Fruit fly (Drosophila melanogaster) whole organism, prepupa: ENCODE data around the gene mRpL16.

Source experiments
- CG10631 ChIP-seq: fragments of 200-800 bp; sonication (Bioruptor generic); optimal IDR thresholded peaks from 2 replicates; lab custom pipeline; 2016; ENCODE audit warnings: missing biosample characterization, missing genetic modification characterization
- CG10669 ChIP-seq: fragments of 200-800 bp; sonication (Bioruptor generic); optimal IDR thresholded peaks from 3 replicates; lab custom pipeline; 2018; ENCODE audit warnings: missing biosample characterization, mild to moderate bottlenecking, missing genetic modification characterization, moderate library complexity
- CG11294 ChIP-seq: fragments of 200-800 bp; sonication (Bioruptor generic); IDR thresholded peaks from 2 replicates; pipeline ENCODE4 v1.3.6; 2022; ENCODE audit warnings: missing biosample characterization, missing genetic modification characterization
- CG11762 ChIP-seq: fragments of 200-800 bp; sonication (Bioruptor generic); optimal IDR thresholded peaks from 3 replicates; lab custom pipeline; 2016; ENCODE audit warnings: missing biosample characterization, missing genetic modification characterization; ENCODE audit not compliant: insufficient read depth
- CG11902 ChIP-seq: fragments of 200-800 bp; sonication (Bioruptor generic); optimal IDR thresholded peaks from 3 replicates; lab custom pipeline; 2016; ENCODE audit warnings: missing biosample characterization, missing genetic modification characterization
- CG15336 ChIP-seq: fragments of 200-800 bp; sonication (Bioruptor generic); IDR thresholded peaks from 2 replicates; pipeline ENCODE4 v1.3.6; 2022; ENCODE audit warnings: missing biosample characterization, missing genetic modification characterization
- CG1621 ChIP-seq: fragments of 200-800 bp; sonication (Bioruptor generic); optimal IDR thresholded peaks from 3 replicates; lab custom pipeline; 2018; ENCODE audit warnings: missing biosample characterization, mild to moderate bottlenecking, missing genetic modification characterization
- CG16779 ChIP-seq: fragments of 200-800 bp; sonication (Bioruptor generic); optimal IDR thresholded peaks from 3 replicates; lab custom pipeline; 2017; ENCODE audit warnings: missing biosample characterization, mild to moderate bottlenecking, missing genetic modification characterization
- CG31627 ChIP-seq: fragments of 200-800 bp; sonication (Bioruptor generic); optimal IDR thresholded peaks from 3 replicates; lab custom pipeline; 2016; ENCODE audit warnings: missing biosample characterization, missing genetic modification characterization
- CG32006 ChIP-seq: fragments of 200-800 bp; sonication (Bioruptor generic); optimal IDR thresholded peaks from 3 replicates; lab custom pipeline; 2017; ENCODE audit warnings: missing biosample characterization, mild to moderate bottlenecking, missing genetic modification characterization
- CG34406 ChIP-seq: fragments of 200-800 bp; sonication (Bioruptor generic); optimal IDR thresholded peaks from 3 replicates; lab custom pipeline; 2016; ENCODE audit warnings: missing biosample characterization, missing genetic modification characterization
- CG3919 ChIP-seq: fragments of 200-800 bp; sonication (Bioruptor generic); optimal IDR thresholded peaks from 3 replicates; lab custom pipeline; 2016; ENCODE audit warnings: missing biosample characterization, missing genetic modification characterization
- CG6163 ChIP-seq: fragments of 200-800 bp; sonication (Bioruptor generic); IDR thresholded peaks from 3 replicates; pipeline ENCODE4 v1.3.6; 2022; ENCODE audit warnings: missing biosample characterization, missing genetic modification characterization
- CG6276 ChIP-seq: fragments of 200-800 bp; sonication (Bioruptor generic); optimal IDR thresholded peaks from 2 replicates; lab custom pipeline; 2017; ENCODE audit warnings: missing biosample characterization, mild to moderate bottlenecking, missing genetic modification characterization
- CG6792 ChIP-seq: fragments of 200-800 bp; sonication (Bioruptor generic); optimal IDR thresholded peaks from 3 replicates; lab custom pipeline; 2016; ENCODE audit warnings: missing biosample characterization, missing genetic modification characterization
- CG6854 ChIP-seq: fragments of 200-800 bp; sonication (Bioruptor generic); optimal IDR thresholded peaks from 2 replicates; lab custom pipeline; 2017; ENCODE audit warnings: missing biosample characterization, mild to moderate bottlenecking, missing genetic modification characterization
- Eip75B ChIP-seq: fragments of 200-800 bp; sonication (Bioruptor generic); optimal IDR thresholded peaks from 3 replicates; lab custom pipeline; 2016; ENCODE audit warnings: missing biosample characterization, missing genetic modification characterization
- Eip78C ChIP-seq: fragments of 200-800 bp; sonication (Bioruptor generic); peaks from one replicate; lab custom pipeline; 2016; ENCODE audit warnings: missing biosample characterization, missing genetic modification characterization
- Eip93F ChIP-seq: fragments of 200-800 bp; sonication (Bioruptor generic); optimal IDR thresholded peaks from 2 replicates; lab custom pipeline; 2016; ENCODE audit warnings: missing biosample characterization, mild to moderate bottlenecking, missing genetic modification characterization
- Ets21C ChIP-seq: fragments of 200-800 bp; sonication (Bioruptor generic); optimal IDR thresholded peaks from 3 replicates; lab custom pipeline; 2016; ENCODE audit warnings: missing biosample characterization, missing genetic modification characterization
- Ets96B ChIP-seq: fragments of 200-800 bp; optimal IDR thresholded peaks from 2 replicates; lab custom pipeline; 2019; ENCODE audit warnings: missing biosample characterization, mild to moderate bottlenecking, missing genetic modification characterization, moderate library complexity
- Hr38 ChIP-seq: sonication (Bioruptor generic); optimal IDR thresholded peaks from 2 replicates; lab custom pipeline; 2016; ENCODE audit warnings: missing biosample characterization, missing genetic modification characterization
- Hr39 ChIP-seq: fragments of 200-800 bp; sonication (Bioruptor generic); optimal IDR thresholded peaks from 2 replicates; lab custom pipeline; 2016; ENCODE audit warnings: missing biosample characterization, missing genetic modification characterization
- Hr4 ChIP-seq: fragments of 200-800 bp; sonication (Bioruptor generic); optimal IDR thresholded peaks from 3 replicates; lab custom pipeline; 2016; ENCODE audit warnings: missing biosample characterization, missing genetic modification characterization
- Lpt ChIP-seq: fragments of 200-800 bp; sonication (Bioruptor generic); optimal IDR thresholded peaks from 3 replicates; lab custom pipeline; 2016; ENCODE audit warnings: missing biosample characterization, missing genetic modification characterization
- Sox102F ChIP-seq: fragments of 200-800 bp; sonication (Bioruptor generic); optimal IDR thresholded peaks from 2 replicates; lab custom pipeline; 2016; ENCODE audit warnings: missing biosample characterization, mild to moderate bottlenecking, missing genetic modification characterization
- Sox14 ChIP-seq: fragments of 200-800 bp; sonication (Bioruptor generic); optimal IDR thresholded peaks from 3 replicates; lab custom pipeline; 2016; ENCODE audit warnings: missing biosample characterization, missing genetic modification characterization
- Sox15 ChIP-seq: fragments of 200-800 bp; sonication (Bioruptor generic); optimal IDR thresholded peaks from 3 replicates; lab custom pipeline; 2016; ENCODE audit warnings: missing biosample characterization, missing genetic modification characterization
- achi ChIP-seq: fragments of 200-800 bp; sonication (Bioruptor generic); optimal IDR thresholded peaks from 3 replicates; lab custom pipeline; 2016; ENCODE audit warnings: missing biosample characterization, missing genetic modification characterization
- acj6 ChIP-seq: fragments of 200-800 bp; sonication (Bioruptor generic); optimal IDR thresholded peaks from 3 replicates; lab custom pipeline; 2016; ENCODE audit warnings: missing biosample characterization, missing genetic modification characterization
- cyc ChIP-seq: fragments of 200-800 bp; sonication (Bioruptor generic); optimal IDR thresholded peaks from 3 replicates; lab custom pipeline; 2016; ENCODE audit warnings: missing biosample characterization, missing genetic modification characterization
- dac ChIP-seq: fragments of 200-800 bp; sonication (Bioruptor generic); optimal IDR thresholded peaks from 2 replicates; lab custom pipeline; 2017; ENCODE audit warnings: missing biosample characterization, mild to moderate bottlenecking, missing genetic modification characterization
- eg ChIP-seq: fragments of 200-800 bp; sonication (Bioruptor generic); IDR thresholded peaks from 3 replicates; pipeline ENCODE4 v1.3.6; 2022; ENCODE audit warnings: missing biosample characterization, missing genetic modification characterization
- esn ChIP-seq: fragments of 200-800 bp; sonication (Bioruptor generic); optimal IDR thresholded peaks from 2 replicates; lab custom pipeline; 2016; ENCODE audit warnings: missing biosample characterization, mild to moderate bottlenecking, missing genetic modification characterization, moderate library complexity
- fd59A ChIP-seq: fragments of 200-800 bp; sonication (Bioruptor generic); optimal IDR thresholded peaks from 2 replicates; lab custom pipeline; 2017; ENCODE audit warnings: missing biosample characterization, mild to moderate bottlenecking, missing genetic modification characterization, missing genetic modification reagents
- fd85E ChIP-seq: fragments of 200-800 bp; sonication (Bioruptor generic); optimal IDR thresholded peaks from 3 replicates; lab custom pipeline; 2016; ENCODE audit warnings: missing biosample characterization, missing genetic modification characterization
- fkh ChIP-seq: fragments of 200-800 bp; sonication (Bioruptor generic); optimal IDR thresholded peaks from 3 replicates; lab custom pipeline; 2017; ENCODE audit warnings: missing biosample characterization, mild to moderate bottlenecking, missing genetic modification characterization, moderate library complexity
- lz ChIP-seq: fragments of 200-800 bp; sonication (Bioruptor generic); optimal IDR thresholded peaks from 3 replicates; lab custom pipeline; 2016; ENCODE audit warnings: missing biosample characterization, missing genetic modification characterization
- net ChIP-seq: fragments of 200-800 bp; sonication (Bioruptor generic); optimal IDR thresholded peaks from 3 replicates; lab custom pipeline; 2016; ENCODE audit warnings: missing biosample characterization, missing genetic modification characterization
- pdm3 ChIP-seq: fragments of 200-800 bp; sonication (Bioruptor generic); optimal IDR thresholded peaks from 3 replicates; lab custom pipeline; 2016; ENCODE audit warnings: missing biosample characterization, missing genetic modification characterization
- spab ChIP-seq: fragments of 200-800 bp; sonication (Bioruptor generic); optimal IDR thresholded peaks from 2 replicates; lab custom pipeline; 2017; ENCODE audit warnings: missing biosample characterization, mild to moderate bottlenecking, missing genetic modification characterization, missing genetic modification reagents
- ss ChIP-seq, 2 experiments: fragments of 200-800 bp; sonication (Bioruptor generic); optimal IDR thresholded peaks; 2 replicates in 1 of 2; 3 replicates in 1 of 2; lab custom pipeline; 2017 to 2018; ENCODE audit warnings: mild to moderate bottlenecking in 2 of 2, missing biosample characterization in 2 of 2, missing genetic modification characterization in 2 of 2, moderate library complexity in 1 of 2
- svp ChIP-seq: fragments of 200-800 bp; sonication (Bioruptor generic); peaks from one replicate; lab custom pipeline; 2016; ENCODE audit warnings: missing biosample characterization, missing genetic modification characterization
- topi ChIP-seq: fragments of 200-800 bp; sonication (Bioruptor generic); optimal IDR thresholded peaks from 3 replicates; lab custom pipeline; 2016; ENCODE audit warnings: missing biosample characterization, missing genetic modification characterization
- vri ChIP-seq: fragments of 200-800 bp; sonication (Bioruptor generic); optimal IDR thresholded peaks from 3 replicates; lab custom pipeline; 2016; ENCODE audit warnings: missing biosample characterization, mild to moderate bottlenecking, missing genetic modification characterization

mRpL16 gene

dm6 chrX:1900123-1900818, 10.2 kb downstream of the mRpL16 start, which contains the start of gene arm:
Gene arm, minus strand, starts transcription at chrX:1900646.
- TF ChIP-seq CG34406 (GFP tag; lab: Kevin White, UChicago) (peak; percentile 20), CG11294 (GFP tag; lab: Robert Waterston, UW) (no peak), CG16779 (no peak), fd59A (GFP tag; lab: Kevin White, UChicago) (no peak), CG11762 (no peak), CG6163 (GFP tag; lab: Robert Waterston, UW) (no peak), CG3919 (GFP tag; lab: Kevin White, UChicago) (no peak), fkh (GFP tag; lab: Kevin White, UChicago) (peak; percentile 36), CG6854 (GFP tag; lab: Kevin White, UChicago) (no peak), Lpt (GFP tag; lab: Kevin White, UChicago) (no peak), cyc (peak; percentile 12), achi (GFP tag; lab: Kevin White, UChicago) (peak; percentile 23), svp (GFP tag; lab: Kevin White, UChicago) (peak; percentile 75), Ets96B (tag; lab: Kevin White, UChicago) (no peak), topi (GFP tag; lab: Kevin White, UChicago) (peak; percentile 11), Sox14 (GFP tag; lab: Kevin White, UChicago) (no peak), Hr39 (GFP tag; lab: Kevin White, UChicago) (no peak), CG31627 (GFP tag; lab: Kevin White, UChicago) (peak; percentile 0), Hr38 (GFP tag; lab: Kevin White, UChicago) (no peak), dac (GFP tag; lab: Kevin White, UChicago) (no peak), fd85E (GFP tag; lab: Kevin White, UChicago) (no peak), Eip93F (GFP tag; lab: Kevin White, UChicago) (peak; percentile 22), CG10631 (no peak), ss (GFP tag; optimal IDR thresholded peaks at IDR 0.05; lab: Kevin White, UChicago) (no peak), CG6276 (no peak), CG15336 (GFP tag; lab: Robert Waterston, UW) (peak; percentile 20; the same call in 1 of the 2 replicates), CG1621 (tag; lab: Kevin White, UChicago) (no peak), CG32006 (GFP tag; lab: Kevin White, UChicago) (peak; percentile 18), Sox102F (GFP tag; lab: Kevin White, UChicago) (no peak), CG6792 (GFP tag; lab: Kevin White, UChicago) (peak; percentile 0), net (no peak), esn (GFP tag; lab: Kevin White, UChicago) (peak; percentile 31), acj6 (GFP tag; lab: Kevin White, UChicago) (no peak), spab (GFP tag; lab: Kevin White, UChicago) (no peak), Eip78C (GFP tag; lab: Kevin White, UChicago) (peak; percentile 40), vri (GFP tag; lab: Kevin White, UChicago) (peak; percentile 28), lz (GFP tag; lab: Kevin White, UChicago) (no peak), CG11902 (GFP tag; lab: Kevin White, UChicago) (no peak), pdm3 (peak; percentile 42)

- no peak for TF ChIP-seq CG6163 (GFP tag; lab: Robert Waterston, UW)
- no peak for TF ChIP-seq vri (GFP tag; lab: Kevin White, UChicago)
- TF ChIP-seq esn (GFP tag; lab: Kevin White, UChicago): peak; percentile 7
- TF ChIP-seq fkh (GFP tag; lab: Kevin White, UChicago): peak; percentile 82
- TF ChIP-seq Ets21C (GFP tag; lab: Kevin White, UChicago): no peak
- TF ChIP-seq eg (GFP tag; lab: Robert Waterston, UW): 0 out of 3 replicates have a peak, but pooled peaks have one; percentile 22
- no peak for TF ChIP-seq Sox15 (GFP tag; lab: Kevin White, UChicago)
- no peak for TF ChIP-seq Eip75B
- no peak for TF ChIP-seq CG10631
- TF ChIP-seq Eip78C (GFP tag; lab: Kevin White, UChicago): peak; percentile 52
- TF ChIP-seq CG15336 (GFP tag; lab: Robert Waterston, UW): no peak
- no peak for TF ChIP-seq net
- no peak for TF ChIP-seq Hr4 (GFP tag; lab: Kevin White, UChicago)
- TF ChIP-seq svp (GFP tag; lab: Kevin White, UChicago): peak; percentile 82
- TF ChIP-seq CG10669 (GFP tag; lab: Kevin White, UChicago): no peak
- TF ChIP-seq Sox14 (GFP tag; lab: Kevin White, UChicago): no peak
- no peak for TF ChIP-seq achi (GFP tag; lab: Kevin White, UChicago)
- no peak for TF ChIP-seq CG31627 (GFP tag; lab: Kevin White, UChicago)
- TF ChIP-seq, all 60 proteins: peak for 5
These were observed 11.6 kb downstream of the mRpL16 start, which contains the start of gene Ldaf1 for dm6 chrX:1901605-1902136. Gene Ldaf1, minus strand, starts transcription at chrX:1901911.
